Worm (Caenorhabditis elegans) whole organism, midembryonic: ENCODE measurements around the gene VY10G11R.1.
"Not testable (repeated sequence)": the region's sequence is repeated elsewhere in the genome, so short reads cannot be mapped to it uniquely, and the experiment has no call there.

Source experiments
- T22C8.4 ChIP-seq: fragments of 200-800 bp; sonication (Bioruptor generic); IDR thresholded peaks from 2 replicates; pipeline ENCODE4 v1.3.6; 2022; ENCODE audit warnings: missing genetic modification characterization, missing compliant biosample characterization
- cog-1 ChIP-seq: sonication (generic microtip); optimal IDR thresholded peaks from 2 replicates; lab custom pipeline; 2016; ENCODE audit warnings: missing genetic modification characterization, missing compliant biosample characterization
- flt-1 ChIP-seq: fragments of 200-800 bp; sonication (Bioruptor generic); IDR thresholded peaks from 2 replicates; pipeline ENCODE4 v1.3.6; 2022; ENCODE audit warnings: missing genetic modification characterization, missing compliant biosample characterization
- klf-2 ChIP-seq: fragments of 200-800 bp; sonication (Bioruptor generic); conservative IDR thresholded peaks from 2 replicates; pipeline ENCODE4 v1.3.6; 2022; ENCODE audit warnings: missing genetic modification reagents, missing genetic modification characterization, missing compliant biosample characterization
- med-1 ChIP-seq: sonication (generic microtip); optimal IDR thresholded peaks from 2 replicates; lab custom pipeline; 2017; ENCODE audit warnings: missing genetic modification characterization, mild to moderate bottlenecking, missing compliant biosample characterization, antibody characterized with exemption, missing genetic modification reagents; ENCODE audit not compliant: insufficient read depth
- ref-1 ChIP-seq: fragments of 200-800 bp; sonication (Bioruptor generic); conservative IDR thresholded peaks from 2 replicates; pipeline ENCODE4 v1.3.6; 2022; ENCODE audit warnings: missing genetic modification reagents, missing genetic modification characterization, missing compliant biosample characterization
- tab-1 ChIP-seq: fragments of 200-800 bp; sonication (Bioruptor generic); IDR thresholded peaks from 2 replicates; pipeline ENCODE4 v1.3.6; 2022; ENCODE audit warnings: missing genetic modification characterization, missing compliant biosample characterization
- ztf-23 ChIP-seq: fragments of 200-800 bp; sonication (Bioruptor generic); IDR thresholded peaks from 2 replicates; pipeline ENCODE4 v1.3.6; 2022; ENCODE audit warnings: missing genetic modification reagents, missing genetic modification characterization, missing compliant biosample characterization
- ztf-29 ChIP-seq: fragments of 200-800 bp; sonication (Bioruptor generic); IDR thresholded peaks from 2 replicates; pipeline ENCODE4 v1.3.6; 2022; ENCODE audit warnings: missing genetic modification reagents, missing genetic modification characterization, missing compliant biosample characterization

VY10G11R.1 gene

DNA sequence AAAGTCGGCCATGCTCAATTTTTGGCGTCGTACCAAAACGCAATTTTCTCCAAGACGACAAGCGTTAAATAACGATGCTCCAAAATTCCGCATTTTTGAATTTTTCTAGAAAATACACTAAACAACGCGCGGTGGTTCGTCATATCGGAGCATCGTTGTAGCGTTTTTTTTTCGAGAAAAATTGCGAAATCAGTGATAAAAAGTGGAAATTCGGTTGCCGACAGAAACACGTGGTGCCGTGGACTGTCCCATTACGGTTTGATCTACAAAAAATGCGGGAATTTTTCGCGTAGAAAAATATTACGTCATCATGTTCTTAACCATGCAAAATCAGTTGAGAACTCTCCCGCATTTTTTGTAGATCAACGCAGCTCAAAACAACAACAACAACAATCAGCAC lies 22.1 kb upstream of the VY10G11R.1 start:
- TF ChIP-seq T22C8.4 (GFP tag; lab: Robert Waterston, UW) (no peak), ztf-29 (GFP tag; lab: Robert Waterston, UW) (no peak)

DNA sequence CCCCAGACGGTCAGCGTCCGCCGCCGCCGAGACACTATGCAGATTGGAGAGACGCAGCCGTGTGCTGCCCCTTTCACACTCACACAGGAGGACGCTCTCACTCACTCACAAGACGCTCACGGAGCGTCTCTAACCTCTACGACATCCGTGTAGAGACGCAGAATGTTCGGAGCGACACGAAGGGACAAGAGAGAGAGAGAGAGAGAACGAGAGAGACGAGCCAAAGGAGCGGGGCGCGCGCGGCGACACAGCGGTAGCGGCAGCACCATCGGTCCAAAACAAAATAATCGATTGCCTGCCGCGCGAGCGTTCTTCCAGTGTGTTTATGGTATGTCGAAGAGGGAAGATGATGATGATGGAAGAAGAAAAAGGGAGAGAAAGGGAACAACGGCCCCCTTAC lies 21.5 kb upstream of the VY10G11R.1 start:
- TF ChIP-seq flt-1 (GFP tag; lab: Robert Waterston, UW) (peak; percentile 80; the same call in 1 of the 2 replicates), cog-1 (tag; lab: Kevin White, UChicago) (peak; percentile 87), ztf-23 (no peak; the same call in 1 of the 2 replicates), klf-2 (GFP tag; lab: Robert Waterston, UW) (no peak), T22C8.4 (GFP tag; lab: Robert Waterston, UW) (peak; percentile 80), tab-1 (GFP tag; lab: Robert Waterston, UW) (no peak)

DNA sequence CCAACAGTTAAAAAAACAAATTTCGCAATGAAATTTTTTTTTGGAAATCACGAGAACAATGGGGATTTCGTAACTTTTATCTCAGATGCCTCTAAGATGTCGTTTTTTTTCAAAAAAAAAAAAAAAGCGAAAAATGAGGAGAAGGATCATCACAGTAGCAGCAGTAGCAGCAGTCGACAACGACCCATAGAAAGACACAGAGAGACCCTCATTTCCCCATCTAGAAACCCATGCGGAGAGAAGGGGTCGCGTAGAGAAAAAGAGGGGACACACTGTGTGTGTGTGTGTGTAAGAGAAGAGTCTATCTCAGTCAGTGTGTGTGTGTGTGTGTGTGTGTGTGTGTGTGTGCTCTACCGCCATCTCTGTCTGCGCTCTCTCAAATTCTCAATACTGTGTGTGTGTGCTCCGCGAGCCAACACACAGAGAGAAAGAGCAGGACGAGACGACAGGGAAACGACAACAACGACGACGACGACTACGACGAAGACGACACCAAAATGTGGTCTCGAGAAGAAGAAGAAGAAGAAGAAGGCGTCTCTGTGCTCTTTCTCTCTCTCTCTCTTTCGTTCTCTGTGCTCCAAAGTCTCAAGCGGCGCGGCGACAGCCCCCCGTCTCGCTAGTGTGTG lies 20.7 kb upstream of the VY10G11R.1 start:
- TF ChIP-seq T22C8.4 (GFP tag; lab: Robert Waterston, UW): 0 out of 2 replicates have a peak, but pooled peaks have one; percentile 16
- TF ChIP-seq flt-1 (GFP tag; lab: Robert Waterston, UW): peak; percentile 71
- TF ChIP-seq ref-1 (GFP tag; lab: Robert Waterston, UW): no peak
- peak; percentile 67 for TF ChIP-seq cog-1 (tag; lab: Kevin White, UChicago)
- 0 out of 2 replicates have a peak, but pooled peaks have one; percentile 73 for TF ChIP-seq ztf-23
- no peak for TF ChIP-seq tab-1 (GFP tag; lab: Robert Waterston, UW)
- TF ChIP-seq klf-2 (GFP tag; lab: Robert Waterston, UW): no peak
- TF ChIP-seq med-1: no peak

DNA sequence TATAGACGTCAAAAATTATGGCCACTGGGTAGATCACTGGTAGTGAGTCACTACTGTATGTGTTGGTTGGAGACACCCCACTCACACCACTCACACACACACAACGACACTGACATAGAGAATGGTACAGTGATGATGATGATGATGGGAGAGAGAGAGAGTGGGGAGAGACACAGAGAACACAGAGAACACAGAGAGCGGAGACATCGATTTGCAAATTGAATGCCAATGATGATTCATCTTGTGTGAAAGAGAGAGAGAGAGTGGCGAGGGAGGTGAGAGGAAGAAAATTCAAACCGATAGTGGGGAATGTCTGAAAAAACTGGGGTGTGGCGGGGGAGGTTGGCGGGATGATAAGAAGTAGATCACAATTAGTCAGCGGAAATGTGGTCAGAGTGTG lies 19.2 kb upstream of the VY10G11R.1 start:
- no peak for TF ChIP-seq ztf-23
- no peak for TF ChIP-seq klf-2 (GFP tag; lab: Robert Waterston, UW)
- TF ChIP-seq flt-1 (GFP tag; lab: Robert Waterston, UW): no peak
- no peak for TF ChIP-seq ref-1 (GFP tag; lab: Robert Waterston, UW)
- no peak for TF ChIP-seq ztf-29 (GFP tag; lab: Robert Waterston, UW)
- TF ChIP-seq med-1: no peak
- 0 out of 2 replicates have a peak, but pooled peaks have one; percentile 17 for TF ChIP-seq T22C8.4 (GFP tag; lab: Robert Waterston, UW)
- TF ChIP-seq tab-1 (GFP tag; lab: Robert Waterston, UW): 0 out of 2 replicates have a peak, but pooled peaks have one; percentile 23
- TF ChIP-seq cog-1 (tag; lab: Kevin White, UChicago): no peak

DNA sequence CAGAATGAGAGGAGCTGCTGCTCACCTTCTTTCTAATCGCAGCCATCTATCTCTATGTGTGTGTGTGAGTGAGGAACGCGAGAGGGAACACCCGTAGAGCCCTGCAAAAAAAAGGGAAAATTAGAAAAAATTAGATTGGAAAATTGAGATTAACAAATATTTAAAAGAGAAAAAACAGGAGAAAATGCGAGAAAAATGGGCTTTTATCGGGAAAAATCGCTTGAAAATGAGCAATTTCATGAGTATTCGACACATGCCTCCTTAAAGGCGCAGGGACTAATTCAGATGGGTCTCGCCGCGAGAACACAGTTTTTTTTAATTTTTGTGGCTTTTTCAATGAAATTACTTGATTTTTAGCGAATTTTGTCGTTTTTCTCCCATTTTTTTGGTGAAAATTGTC lies 18.1 kb upstream of the VY10G11R.1 start, which contains the start of gene rho-1:
Gene rho-1, minus strand, starts transcription at position 101 of the 400 bp plus-strand sequence.
- TF ChIP-seq ztf-23: no peak
- no peak for TF ChIP-seq tab-1 (GFP tag; lab: Robert Waterston, UW)
- TF ChIP-seq med-1: no peak
- TF ChIP-seq flt-1 (GFP tag; lab: Robert Waterston, UW): no peak
- TF ChIP-seq cog-1 (tag; lab: Kevin White, UChicago): no peak
- no peak for TF ChIP-seq T22C8.4 (GFP tag; lab: Robert Waterston, UW)
- no peak for TF ChIP-seq ref-1 (GFP tag; lab: Robert Waterston, UW)
- no peak for TF ChIP-seq klf-2 (GFP tag; lab: Robert Waterston, UW)
- TF ChIP-seq ztf-29 (GFP tag; lab: Robert Waterston, UW): no peak

DNA sequence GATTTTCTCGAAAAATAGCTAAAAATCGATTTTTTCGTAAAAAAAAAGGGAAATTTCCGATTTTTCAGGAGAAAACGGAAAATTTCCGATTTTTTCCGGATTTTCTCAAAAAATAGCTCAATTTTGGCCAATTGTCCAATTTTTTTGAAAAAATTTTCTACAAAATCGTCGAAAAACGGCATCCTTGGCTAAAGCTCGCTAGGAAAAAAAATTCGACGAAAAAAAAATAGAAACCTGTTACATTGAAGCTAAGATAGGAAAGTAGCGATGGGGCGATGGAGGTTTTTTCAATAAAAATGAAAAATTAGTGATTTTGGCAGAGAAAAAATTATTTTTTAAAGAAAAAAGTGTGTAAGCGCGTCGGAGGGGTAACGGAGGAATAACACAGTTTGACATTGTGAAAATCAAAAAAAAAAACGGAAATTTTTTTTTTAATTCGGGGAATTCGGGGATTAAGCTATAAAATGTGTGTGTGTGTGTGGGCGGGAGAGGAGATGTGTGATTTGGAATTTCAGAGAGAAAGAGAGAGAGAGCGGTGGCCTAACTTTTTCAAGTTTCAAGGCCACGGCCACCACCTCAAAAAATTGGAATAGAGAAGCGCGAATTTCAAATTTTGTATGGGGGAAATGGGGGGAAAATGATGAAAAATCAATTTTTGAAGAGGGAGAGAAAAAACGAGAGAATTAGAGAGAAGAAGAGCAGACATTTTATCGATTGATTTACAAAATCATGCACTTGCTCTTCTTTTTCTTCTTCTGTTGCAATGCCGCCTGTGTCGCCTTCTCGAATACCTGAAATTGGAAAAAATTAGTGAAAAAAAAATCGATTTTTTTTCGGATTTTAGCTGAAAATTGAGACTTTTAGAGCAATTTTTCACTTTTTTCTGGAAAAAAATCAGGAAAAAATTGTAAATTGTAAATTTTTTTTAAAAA lies 12.8 kb upstream of the VY10G11R.1 start:
- no peak for TF ChIP-seq flt-1 (GFP tag; lab: Robert Waterston, UW)
- TF ChIP-seq T22C8.4 (GFP tag; lab: Robert Waterston, UW): 0 out of 2 replicates have a peak, but pooled peaks have one; percentile 50
- TF ChIP-seq ztf-29 (GFP tag; lab: Robert Waterston, UW): no peak
- TF ChIP-seq ztf-23: no peak

DNA sequence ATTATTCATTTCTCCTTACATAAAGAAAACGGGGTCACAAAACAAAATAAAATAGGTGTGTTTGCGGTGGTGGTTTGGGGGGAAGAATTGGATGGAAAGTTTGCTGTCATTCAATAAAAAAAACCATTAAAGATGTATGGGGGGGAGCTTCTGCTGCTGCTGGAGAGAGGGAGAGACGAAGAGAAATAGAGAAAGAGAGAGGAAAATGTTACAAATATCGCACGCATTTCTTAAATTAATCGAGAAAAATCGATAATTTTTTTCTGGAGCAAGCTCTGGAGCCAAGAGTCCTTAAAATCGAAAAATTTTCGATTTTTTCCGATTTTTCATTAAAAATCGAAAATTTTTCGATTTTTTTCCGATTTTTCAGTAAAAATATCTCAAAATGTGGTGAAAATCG lies 12.0 kb upstream of the VY10G11R.1 start:
- TF ChIP-seq cog-1 (tag; lab: Kevin White, UChicago) (no peak), med-1 (no peak), flt-1 (GFP tag; lab: Robert Waterston, UW) (no peak), tab-1 (GFP tag; lab: Robert Waterston, UW) (no peak), T22C8.4 (GFP tag; lab: Robert Waterston, UW) (peak; percentile 51; the same call in 1 of the 2 replicates)

DNA sequence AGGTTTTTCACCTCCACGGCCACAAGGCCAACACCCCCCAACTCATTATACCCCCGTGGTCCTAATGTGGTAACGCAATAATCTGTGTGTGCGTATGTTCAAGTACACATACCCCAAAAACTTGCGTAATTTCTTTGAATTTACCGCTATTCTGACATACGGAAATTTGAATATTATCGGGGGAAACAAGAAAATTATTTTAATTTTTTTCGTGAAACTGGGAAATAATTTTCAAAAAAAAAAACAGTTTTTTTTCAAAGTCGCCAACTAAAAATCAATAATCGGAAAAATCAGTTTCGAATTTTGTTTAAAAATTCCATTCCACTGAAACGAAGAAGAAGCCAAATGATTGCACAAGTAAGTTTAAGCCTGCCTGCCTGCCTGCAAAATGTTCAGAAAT lies 10.1 kb upstream of the VY10G11R.1 start, which contains the start of gene Y51H4A.938:
Gene Y51H4A.938, plus strand, starts transcription at position 301 of the 400 bp plus-strand sequence.
- TF ChIP-seq cog-1 (tag; lab: Kevin White, UChicago); ref-1 (GFP tag; lab: Robert Waterston, UW); med-1: not testable (repeated sequence)

DNA sequence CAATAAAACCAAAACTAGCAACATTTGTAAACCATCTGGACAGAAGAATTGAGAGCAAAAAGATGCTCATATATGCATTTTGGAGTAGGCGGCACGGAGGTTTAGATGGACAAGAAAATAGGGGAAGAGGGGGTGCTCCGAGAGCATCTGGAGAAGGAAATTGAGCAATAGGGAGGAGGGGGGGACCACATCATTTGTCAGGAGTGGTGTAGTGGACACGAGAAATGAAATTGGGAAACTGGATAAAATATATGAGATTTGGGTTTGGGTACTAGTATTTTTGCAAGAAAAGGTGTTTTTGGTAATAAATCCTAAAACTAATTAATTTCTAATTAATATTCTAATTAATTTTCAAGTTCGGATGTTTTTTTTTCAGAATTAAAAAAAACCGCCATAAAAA lies 6.4 kb upstream of the VY10G11R.1 start, which contains the start of gene Y51H4A.1:
Gene Y51H4A.1, minus strand, starts transcription at position 127 of the 400 bp plus-strand sequence.
- TF ChIP-seq T22C8.4 (GFP tag; lab: Robert Waterston, UW) (no peak), ztf-29 (GFP tag; lab: Robert Waterston, UW) (no peak), klf-2 (GFP tag; lab: Robert Waterston, UW) (no peak), med-1 (no peak), ztf-23 (no peak), flt-1 (GFP tag; lab: Robert Waterston, UW) (no peak), cog-1 (tag; lab: Kevin White, UChicago) (no peak), tab-1 (GFP tag; lab: Robert Waterston, UW) (no peak), ref-1 (GFP tag; lab: Robert Waterston, UW) (no peak)
